Fruit fly (Drosophila melanogaster) whole organism, embryonic: ENCODE results near the gene CG13028.

Experiments used
- ATbp ChIP-seq: fragments of 200-800 bp; sonication (Bioruptor generic); optimal IDR thresholded peaks from 2 replicates; lab custom pipeline; 2017; ENCODE audit warnings: missing biosample characterization, mild to moderate bottlenecking, missing genetic modification characterization, missing genetic modification reagents
- B-H2 ChIP-seq: fragments of 200-800 bp; sonication (Bioruptor generic); optimal IDR thresholded peaks from 2 replicates; lab custom pipeline; 2018; ENCODE audit warnings: missing biosample characterization, mild to moderate bottlenecking, missing genetic modification characterization
- BEAF-32 ChIP-seq: fragments of 200-800 bp; sonication (Bioruptor generic); optimal IDR thresholded peaks from 3 replicates; lab custom pipeline; 2017; ENCODE audit warnings: missing biosample characterization, missing genetic modification characterization, mild to moderate bottlenecking, moderate library complexity, missing genetic modification reagents
- BtbVII ChIP-seq: fragments of 200-800 bp; sonication (Bioruptor generic); optimal IDR thresholded peaks from 3 replicates; lab custom pipeline; 2017; ENCODE audit warnings: missing biosample characterization, mild to moderate bottlenecking, missing genetic modification characterization
- CG10366 ChIP-seq: fragments of 200-800 bp; sonication (Bioruptor generic); IDR thresholded peaks from 2 replicates; pipeline ENCODE4 v1.3.6; 2022; ENCODE audit warnings: missing biosample characterization, missing genetic modification characterization
- CG13287 ChIP-seq: fragments of 200-800 bp; sonication (Bioruptor generic); IDR thresholded peaks from 2 replicates; pipeline ENCODE4 v1.3.6; 2022; ENCODE audit warnings: missing biosample characterization, missing genetic modification characterization; ENCODE audit not compliant: partially characterized antibody
- CG1647 ChIP-seq: fragments of 200-800 bp; sonication (Bioruptor generic); optimal IDR thresholded peaks from 3 replicates; lab custom pipeline; 2016; ENCODE audit warnings: missing biosample characterization, missing genetic modification characterization
- CG17328 ChIP-seq: fragments of 200-800 bp; sonication (Bioruptor generic); IDR thresholded peaks from 2 replicates; pipeline ENCODE4 v1.3.6; 2022; ENCODE audit warnings: missing biosample characterization, missing genetic modification characterization
- CG17612 ChIP-seq: fragments of 200-800 bp; sonication (Bioruptor generic); IDR thresholded peaks from 2 replicates; pipeline ENCODE4 v1.3.6; 2022; ENCODE audit warnings: missing biosample characterization, missing genetic modification characterization
- CG18599 ChIP-seq: fragments of 200-800 bp; sonication (Bioruptor generic); optimal IDR thresholded peaks from 3 replicates; lab custom pipeline; 2017; ENCODE audit warnings: missing biosample characterization, missing genetic modification characterization, mild to moderate bottlenecking, moderate library complexity, missing genetic modification reagents
- CG34376 ChIP-seq: fragments of 200-800 bp; sonication (Bioruptor generic); optimal IDR thresholded peaks from 2 replicates; lab custom pipeline; 2018; ENCODE audit warnings: missing biosample characterization, mild to moderate bottlenecking, missing genetic modification characterization
- CG4617 ChIP-seq: fragments of 200-800 bp; sonication (Bioruptor generic); optimal IDR thresholded peaks from 3 replicates; lab custom pipeline; 2016; ENCODE audit warnings: missing biosample characterization, missing genetic modification characterization, borderline replicate concordance
- CG6813 ChIP-seq: fragments of 200-800 bp; sonication (Bioruptor generic); optimal IDR thresholded peaks from 2 replicates; lab custom pipeline; 2017; ENCODE audit warnings: missing biosample characterization, missing genetic modification characterization, mild to moderate bottlenecking, moderate library complexity, missing genetic modification reagents
- CG8388 ChIP-seq: fragments of 200-800 bp; sonication (Bioruptor generic); optimal IDR thresholded peaks from 2 replicates; lab custom pipeline; 2019; ENCODE audit warnings: missing biosample characterization, mild to moderate bottlenecking, missing genetic modification characterization, moderate library complexity
- CG8478 ChIP-seq: fragments of >200 bp; optimal IDR thresholded peaks from 2 replicates; lab custom pipeline; 2018
- CG9727 ChIP-seq: fragments of 200-800 bp; sonication (Bioruptor generic); optimal IDR thresholded peaks from 3 replicates; lab custom pipeline; 2017; ENCODE audit warnings: missing biosample characterization, mild to moderate bottlenecking, missing genetic modification characterization
- CG9817 ChIP-seq: fragments of 200-800 bp; sonication (Bioruptor generic); optimal IDR thresholded peaks from 2 replicates; lab custom pipeline; 2018; ENCODE audit warnings: missing biosample characterization, mild to moderate bottlenecking, missing genetic modification characterization, moderate library complexity
- CG9932 ChIP-seq: fragments of 200-800 bp; sonication (Bioruptor generic); IDR thresholded peaks from 2 replicates; pipeline ENCODE4 v1.3.6; 2022; ENCODE audit warnings: missing biosample characterization, missing genetic modification characterization
- CHES-1-like ChIP-seq: fragments of 200-800 bp; sonication (Bioruptor generic); optimal IDR thresholded peaks from 2 replicates; lab custom pipeline; 2016; ENCODE audit warnings: missing biosample characterization, missing genetic modification characterization
- Deaf1 ChIP-seq: fragments of 200-800 bp; optimal IDR thresholded peaks from 3 replicates; lab custom pipeline; 2019; ENCODE audit warnings: missing biosample characterization, mild to moderate bottlenecking, missing genetic modification characterization, moderate library complexity
- Dll ChIP-seq: fragments of 200-800 bp; sonication (Bioruptor generic); IDR thresholded peaks from 4 replicates; pipeline ENCODE4 v1.3.6; 2022; ENCODE audit warnings: missing biosample characterization, missing genetic modification characterization; ENCODE audit not compliant: partially characterized antibody
- HLH4C ChIP-seq: fragments of 200-800 bp; sonication (Bioruptor generic); IDR thresholded peaks from 3 replicates; pipeline ENCODE4 v1.3.6; 2022; ENCODE audit warnings: missing biosample characterization, missing genetic modification characterization; ENCODE audit not compliant: partially characterized antibody
- MTF-1 ChIP-seq: fragments of 200-800 bp; sonication (Bioruptor generic); optimal IDR thresholded peaks from 2 replicates; lab custom pipeline; 2018; ENCODE audit warnings: missing biosample characterization, mild to moderate bottlenecking, missing genetic modification characterization, borderline replicate concordance
- Med ChIP-seq: fragments of 200-800 bp; sonication (Bioruptor generic); peaks from one replicate; lab custom pipeline; 2016; ENCODE audit warnings: missing biosample characterization, missing genetic modification characterization, mild to moderate bottlenecking, inconsistent platforms, moderate library complexity
- Taf1 ChIP-seq: fragments of 200-800 bp; sonication (Bioruptor generic); IDR thresholded peaks from 2 replicates; pipeline ENCODE4 v1.3.6; 2022; ENCODE audit warnings: missing biosample characterization, missing genetic modification characterization
- Trl ChIP-seq, 3 experiments: fragments of >200 bp in 2 of 3; fragments of 200-800 bp in 1 of 3; sonication (Bioruptor generic) in 1 of 3; optimal IDR thresholded peaks; 2 replicates in 1 of 3; 3 replicates in 2 of 3; lab custom pipeline; 2016 to 2017; ENCODE audit warnings: missing biosample characterization in 1 of 3, missing genetic modification characterization in 1 of 3
- amos ChIP-seq: fragments of 200-800 bp; sonication (Bioruptor generic); IDR thresholded peaks from 2 replicates; pipeline ENCODE4 v1.3.6; 2022; ENCODE audit warnings: missing biosample characterization, missing genetic modification characterization; ENCODE audit not compliant: partially characterized antibody
- ato ChIP-seq: fragments of 200-800 bp; sonication (Bioruptor generic); IDR thresholded peaks from 2 replicates; pipeline ENCODE4 v1.3.6; 2022; ENCODE audit warnings: missing biosample characterization, missing genetic modification characterization; ENCODE audit not compliant: partially characterized antibody
- btn ChIP-seq: fragments of 200-800 bp; sonication (Bioruptor generic); optimal IDR thresholded peaks from 2 replicates; lab custom pipeline; 2016; ENCODE audit warnings: missing biosample characterization, missing genetic modification characterization
- caup ChIP-seq: fragments of 200-800 bp; sonication (Bioruptor generic); optimal IDR thresholded peaks from 3 replicates; lab custom pipeline; 2017; ENCODE audit warnings: missing biosample characterization, mild to moderate bottlenecking, missing genetic modification characterization, moderate library complexity; ENCODE audit not compliant: severe bottlenecking
- danr ChIP-seq: fragments of 200-800 bp; sonication (Bioruptor generic); IDR thresholded peaks from 2 replicates; pipeline ENCODE4 v1.3.6; 2022; ENCODE audit warnings: missing biosample characterization, missing genetic modification characterization
- dysf ChIP-seq: fragments of 200-800 bp; sonication (Bioruptor generic); IDR thresholded peaks from 3 replicates; pipeline ENCODE4 v1.3.6; 2022; ENCODE audit warnings: missing biosample characterization, missing genetic modification characterization
- exex ChIP-seq: fragments of 200-800 bp; sonication (Bioruptor generic); optimal IDR thresholded peaks from 4 replicates; lab custom pipeline; 2018; ENCODE audit warnings: missing biosample characterization, mild to moderate bottlenecking, missing genetic modification characterization, moderate library complexity
- ftz-f1 ChIP-seq: fragments of 200-800 bp; sonication (Bioruptor generic); optimal IDR thresholded peaks from 2 replicates; lab custom pipeline; 2016; ENCODE audit warnings: missing biosample characterization, missing genetic modification characterization
- gem ChIP-seq: fragments of 200-800 bp; sonication (Bioruptor generic); optimal IDR thresholded peaks from 2 replicates; lab custom pipeline; 2019; ENCODE audit warnings: missing biosample characterization, mild to moderate bottlenecking, missing genetic modification characterization, moderate library complexity
- gro ChIP-seq: fragments of 200-800 bp; sonication (Bioruptor generic); optimal IDR thresholded peaks from 2 replicates; lab custom pipeline; 2016; ENCODE audit warnings: missing biosample characterization, missing genetic modification characterization
- hb ChIP-seq: fragments of 200-800 bp; sonication (Bioruptor generic); IDR thresholded peaks from 3 replicates; pipeline ENCODE4 v1.3.6; 2022; ENCODE audit warnings: missing biosample characterization, missing genetic modification characterization; ENCODE audit not compliant: partially characterized antibody
- hbn ChIP-seq: fragments of 200-800 bp; sonication (Bioruptor generic); IDR thresholded peaks from 2 replicates; pipeline ENCODE4 v1.3.6; 2022; ENCODE audit warnings: missing biosample characterization, missing genetic modification characterization; ENCODE audit not compliant: partially characterized antibody
- hkb ChIP-seq, 2 experiments: fragments of 200-800 bp in 1 of 2; fragments of >200 bp in 1 of 2; sonication (Bioruptor generic) in 1 of 2; IDR thresholded peaks in 1 of 2; optimal IDR thresholded peaks in 1 of 2; 2 replicates each; pipeline versions ENCODE4 v1.3.6 to Lab custom; 2017 to 2022; ENCODE audit warnings: missing biosample characterization in 1 of 2, missing genetic modification characterization in 1 of 2
- lab ChIP-seq: fragments of 200-800 bp; sonication (Bioruptor generic); optimal IDR thresholded peaks from 3 replicates; lab custom pipeline; 2017; ENCODE audit warnings: missing biosample characterization, missing genetic modification characterization, mild to moderate bottlenecking, moderate library complexity, missing genetic modification reagents
- mirr ChIP-seq: fragments of 200-800 bp; sonication (Bioruptor generic); optimal IDR thresholded peaks from 3 replicates; lab custom pipeline; 2018; ENCODE audit warnings: missing biosample characterization, mild to moderate bottlenecking, missing genetic modification characterization
- nau ChIP-seq: fragments of 200-800 bp; sonication (Bioruptor generic); optimal IDR thresholded peaks from 3 replicates; lab custom pipeline; 2017; ENCODE audit warnings: missing biosample characterization, mild to moderate bottlenecking, missing genetic modification characterization, missing genetic modification reagents
- rib ChIP-seq: fragments of 200-800 bp; sonication (Bioruptor generic); IDR thresholded peaks from 2 replicates; pipeline ENCODE4 v1.3.6; 2022; ENCODE audit warnings: missing biosample characterization, missing genetic modification characterization
- run ChIP-seq: fragments of 200-800 bp; sonication (Bioruptor generic); optimal IDR thresholded peaks from 3 replicates; lab custom pipeline; 2018; ENCODE audit warnings: missing biosample characterization, mild to moderate bottlenecking, missing genetic modification characterization
- sna ChIP-seq: fragments of 200-800 bp; sonication (Bioruptor generic); IDR thresholded peaks from 2 replicates; pipeline ENCODE4 v1.3.6; 2022; ENCODE audit warnings: missing biosample characterization, missing genetic modification characterization; ENCODE audit not compliant: partially characterized antibody
- sqz ChIP-seq: fragments of 200-800 bp; sonication (Bioruptor generic); optimal IDR thresholded peaks from 3 replicates; lab custom pipeline; 2018; ENCODE audit warnings: missing biosample characterization, mild to moderate bottlenecking, missing genetic modification characterization
- tap ChIP-seq: fragments of 200-800 bp; optimal IDR thresholded peaks from 3 replicates; lab custom pipeline; 2019; ENCODE audit warnings: missing biosample characterization, mild to moderate bottlenecking, missing genetic modification characterization, moderate library complexity

Gene CG13028

DNA sequence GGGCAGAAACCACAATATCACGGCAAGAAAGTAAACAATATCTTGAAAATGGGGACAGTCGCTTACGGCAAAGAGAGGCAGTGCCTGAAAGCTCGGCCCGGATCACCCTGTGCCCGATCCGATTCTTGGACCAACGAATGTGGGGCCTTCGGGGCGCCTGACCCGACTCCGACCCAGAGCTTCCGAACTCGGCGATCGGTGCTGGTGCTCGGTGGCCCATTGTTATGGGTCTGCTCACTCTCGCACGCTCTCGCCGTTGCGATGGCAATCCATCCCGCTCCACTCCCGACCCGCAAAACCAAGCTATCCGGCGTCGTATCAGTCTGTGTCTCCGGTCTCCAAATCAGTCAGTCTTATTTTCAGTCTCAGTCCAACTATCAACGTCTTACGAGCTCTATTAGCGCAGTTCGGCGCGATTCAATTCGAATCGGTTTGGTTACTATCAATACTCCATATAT is 46.6 kb downstream of the CG13028 start, which contains the start of gene Exn (continued):
- TF ChIP-seq caup (peak; percentile 59), CG9932 (GFP tag; lab: Robert Waterston, UW) (peak; percentile 49), CG17328 (GFP tag; lab: Robert Waterston, UW) (peak; percentile 23; the same call in 1 of the 2 replicates), dysf (GFP tag; lab: Robert Waterston, UW) (0 out of 3 replicates have a peak, but pooled peaks have one; percentile 22), CG1647 (GFP tag; lab: Kevin White, UChicago) (no peak), CHES-1-like (GFP tag; lab: Kevin White, UChicago) (no peak), CG18599 (peak; percentile 50), exex (tag; lab: Kevin White, UChicago) (peak; percentile 54), lab (peak; percentile 78), MTF-1 (peak; percentile 28), Taf1 (GFP tag; lab: Robert Waterston, UW) (0 out of 2 replicates have a peak, but pooled peaks have one; percentile 26), HLH4C (GFP tag; lab: Robert Waterston, UW) (no peak), CG8388 (GFP tag; lab: Kevin White, UChicago) (no peak), hkb (optimal IDR thresholded peaks at IDR 0.05; lab: Kevin White, UChicago) (no peak), hkb (GFP tag; IDR thresholded peaks at IDR 0.05; lab: Robert Waterston, UW) (peak; percentile 63), ato (GFP tag; lab: Robert Waterston, UW) (no peak), B-H2 (peak; percentile 34), amos (GFP tag; lab: Robert Waterston, UW) (no peak; the same call in 1 of the 2 replicates), sna (no peak), gro (GFP tag; lab: Kevin White, UChicago) (peak; percentile 13), ftz-f1 (GFP tag; lab: Kevin White, UChicago) (peak; percentile 72), CG6813 (GFP tag; lab: Kevin White, UChicago) (peak; percentile 11), CG9817 (tag; lab: Kevin White, UChicago) (no peak), Med (GFP tag; lab: Kevin White, UChicago) (peak; percentile 90), mirr (GFP tag; lab: Kevin White, UChicago) (peak; percentile 57), Deaf1 (peak; percentile 99), CG8478 (lab: Kevin White, UChicago) (no peak), ATbp (GFP tag; lab: Kevin White, UChicago) (no peak), run (tag; lab: Kevin White, UChicago) (no peak), tap (tag; lab: Kevin White, UChicago) (peak; percentile 23), CG34376 (GFP tag; lab: Kevin White, UChicago) (peak; percentile 87), Dll (GFP tag; lab: Robert Waterston, UW) (0 out of 4 replicates have a peak, but pooled peaks have one; percentile 19), btn (GFP tag; lab: Kevin White, UChicago) (no peak), gem (no peak), BtbVII (GFP tag; lab: Kevin White, UChicago) (peak; percentile 40), sqz (GFP tag; lab: Kevin White, UChicago) (no peak), rib (GFP tag; lab: Robert Waterston, UW) (no peak; the same call in 1 of the 2 replicates), CG4617 (GFP tag; lab: Kevin White, UChicago) (no peak), CG10366 (GFP tag; lab: Robert Waterston, UW) (no peak), hb (GFP tag; lab: Robert Waterston, UW) (no peak), Trl (optimal IDR thresholded peaks at IDR 0.05; lab: Kevin White, UChicago) (peak; percentile 55 to 74), Trl (GFP tag; optimal IDR thresholded peaks at IDR 0.05; lab: Kevin White, UChicago) (peak; percentile 4), CG17612 (no peak), CG13287 (GFP tag; lab: Robert Waterston, UW) (peak; percentile 54; the same call in 1 of the 2 replicates), nau (GFP tag; lab: Kevin White, UChicago) (no peak), hbn (GFP tag; lab: Robert Waterston, UW) (peak; percentile 24; the same call in 1 of the 2 replicates), CG9727 (GFP tag; lab: Kevin White, UChicago) (no peak), danr (GFP tag; lab: Robert Waterston, UW) (no peak), BEAF-32 (GFP tag; lab: Kevin White, UChicago) (no peak)
